Worm (Caenorhabditis elegans): ENCODE measurements around the gene alkb-8.

alkb-8 gene

DNA sequence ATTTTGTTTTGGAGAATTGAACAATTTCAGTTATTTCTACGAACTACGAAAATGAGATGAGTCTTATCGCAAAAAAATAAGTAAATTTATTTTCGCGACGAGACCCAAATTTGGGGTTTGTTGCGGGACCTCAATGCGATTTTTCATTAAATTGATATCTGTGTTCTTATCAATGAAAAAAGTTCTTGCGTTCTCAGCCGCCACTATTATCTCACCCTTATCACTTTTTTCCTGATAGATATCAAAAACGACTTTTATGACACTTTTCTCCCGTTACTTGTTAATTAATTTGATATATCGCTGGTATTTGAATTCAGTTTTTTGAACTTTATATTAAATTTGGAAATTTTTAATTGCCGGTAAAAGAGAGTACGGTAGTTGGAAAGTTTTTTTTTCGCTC lies 34.2 kb downstream of the alkb-8 start:
- TF ChIP-seq B0035.1 (tag; optimal IDR thresholded peaks at IDR 0.05) (no peak), pbrm-1 (GFP tag; IDR thresholded peaks at IDR 0.05) (no peak), sea-2 (GFP tag; IDR thresholded peaks at IDR 0.05) (no peak), tbx-9 (tag; optimal IDR thresholded peaks at IDR 0.05; ENCODE audit: borderline replicate concordance) (no peak), snpc-3.4 (tag; optimal IDR thresholded peaks at IDR 0.05) (no peak), ztf-26 (tag; optimal IDR thresholded peaks at IDR 0.05) (no peak), ekl-4 (GFP tag; IDR thresholded peaks at IDR 0.05) (no peak), aptf-2 (GFP tag; conservative IDR thresholded peaks at IDR 0.05) (no peak), B0261.1 (tag; optimal IDR thresholded peaks at IDR 0.05) (no peak), Y56A3A.18 (GFP tag; IDR thresholded peaks at IDR 0.05) (no peak), aptf-3 (GFP tag; IDR thresholded peaks at IDR 0.05) (no peak), ztf-25 (GFP tag; IDR thresholded peaks at IDR 0.05) (no peak), sptf-2 (GFP tag; optimal IDR thresholded peaks at IDR 0.05) (no peak), fkh-3 (tag; optimal IDR thresholded peaks at IDR 0.05) (no peak), B0336.3 (GFP tag; IDR thresholded peaks at IDR 0.05) (no peak), attf-6 (GFP tag; IDR thresholded peaks at IDR 0.05) (no peak), efl-1 (GFP tag; optimal IDR thresholded peaks at IDR 0.05) (no peak), nfyb-1 (GFP tag; IDR thresholded peaks at IDR 0.05) (no peak), unc-130 (GFP tag; optimal IDR thresholded peaks at IDR 0.05) (no peak), him-1 (tag; optimal IDR thresholded peaks at IDR 0.05) (no peak)

DNA sequence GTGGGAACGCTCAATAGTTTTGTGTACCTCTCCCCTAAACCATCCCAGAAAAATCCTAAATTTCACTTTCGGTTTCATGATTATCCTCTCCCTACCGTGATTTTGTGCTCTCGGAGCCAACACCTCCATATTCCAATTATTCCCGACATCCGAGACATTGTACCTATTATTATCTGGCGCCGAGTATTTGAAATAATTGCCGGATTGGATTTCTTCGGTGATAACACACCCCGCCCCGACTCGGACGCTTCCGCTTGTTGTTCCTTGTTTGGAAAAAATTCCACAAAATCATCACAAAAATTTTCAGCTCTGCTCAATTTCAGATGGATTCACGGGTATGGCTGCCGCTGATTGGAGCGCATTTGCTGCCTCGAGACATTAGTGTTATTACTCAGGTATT lies 36.0 kb downstream of the alkb-8 start, which contains the start of gene lin-48:
Gene lin-48, plus strand, starts transcription at position 301 of the 400 bp plus-strand sequence.
- TF ChIP-seq ztf-25 (GFP tag; IDR thresholded peaks at IDR 0.05) (no peak), lag-1 (GFP tag; IDR thresholded peaks at IDR 0.05) (no peak), B0019.2 (GFP tag; conservative IDR thresholded peaks at IDR 0.05) (no peak), hlh-26 (GFP tag; conservative IDR thresholded peaks at IDR 0.05) (no peak), nhr-179 (tag; optimal IDR thresholded peaks at IDR 0.05) (no peak), attf-3 (GFP tag; conservative IDR thresholded peaks at IDR 0.05) (no peak), ccch-3 (GFP tag; optimal IDR thresholded peaks at IDR 0.05) (no peak), F33H1.4 (GFP tag; IDR thresholded peaks at IDR 0.05) (no peak), madf-8 (GFP tag; conservative IDR thresholded peaks at IDR 0.05) (no peak), attf-5 (GFP tag; optimal IDR thresholded peaks at IDR 0.05) (no peak)

DNA sequence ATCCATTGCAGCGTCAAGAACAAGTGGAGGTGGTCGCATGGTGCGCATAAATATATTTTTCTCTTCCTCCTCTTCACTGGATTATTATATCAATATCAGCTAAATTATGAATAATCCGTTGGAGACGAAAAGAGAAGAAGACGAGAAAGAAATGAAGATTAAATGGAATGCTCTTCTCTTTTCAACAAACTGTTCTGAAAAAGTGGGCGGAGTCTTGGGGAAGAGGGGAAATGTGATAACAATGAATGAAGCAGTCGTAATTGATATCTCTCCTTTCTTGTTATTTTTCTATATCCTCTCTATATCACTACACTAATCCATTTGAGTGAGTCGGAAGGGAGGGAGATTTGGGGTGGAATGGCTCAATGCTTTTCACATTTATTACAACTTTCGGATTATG lies 50.2 kb downstream of the alkb-8 start, which contains the start of gene arcp-1:
Gene arcp-1, minus strand, starts transcription at position 101 of the 400 bp plus-strand sequence.
- TF ChIP-seq dpl-1 (GFP tag; optimal IDR thresholded peaks at IDR 0.05), result no peak

All from whole organism, young adult.